Worm (Caenorhabditis elegans) whole organism, young adult: ENCODE results near the gene K11H3.8.

Experiments
- B0035.1 ChIP-seq: sonication (generic microtip); optimal IDR thresholded peaks from 2 replicates; lab custom pipeline; 2016; ENCODE audit warnings: missing genetic modification characterization, mild to moderate bottlenecking, missing compliant biosample characterization, missing genotype, missing genetic modification reagents
- B0261.1 ChIP-seq: sonication (generic microtip); optimal IDR thresholded peaks from 2 replicates; lab custom pipeline; 2016; ENCODE audit warnings: mild to moderate bottlenecking, missing genetic modification characterization, moderate library complexity, missing compliant biosample characterization
- C06A6.2 ChIP-seq: fragments of 200-800 bp; sonication (Bioruptor generic); conservative IDR thresholded peaks from 2 replicates; pipeline ENCODE4 v1.3.6; 2022; ENCODE audit warnings: missing genetic modification characterization, missing compliant biosample characterization
- C17E4.6 ChIP-seq: fragments of 200-800 bp; sonication (Bioruptor generic); IDR thresholded peaks from 2 replicates; pipeline ENCODE4 v1.3.6; 2022; ENCODE audit warnings: missing genetic modification reagents, missing genetic modification characterization, missing compliant biosample characterization
- F57A8.1 ChIP-seq: fragments of 200-800 bp; sonication (Bioruptor generic); optimal IDR thresholded peaks from 2 replicates; lab custom pipeline; 2018; ENCODE audit warnings: mild to moderate bottlenecking, missing genetic modification characterization, moderate library complexity, missing compliant biosample characterization
- T26A5.8 ChIP-seq: sonication (generic microtip); optimal IDR thresholded peaks from 2 replicates; lab custom pipeline; 2016; ENCODE audit warnings: missing genetic modification characterization, missing compliant biosample characterization
- Y79H2A.3 ChIP-seq: fragments of 200-800 bp; sonication (Bioruptor generic); conservative IDR thresholded peaks from 2 replicates; pipeline ENCODE4 v1.3.6; 2022; ENCODE audit warnings: missing genetic modification reagents, missing genetic modification characterization, missing compliant biosample characterization
- Y95B8A.8 ChIP-seq: fragments of 200-800 bp; sonication (Bioruptor generic); IDR thresholded peaks from 2 replicates; pipeline ENCODE4 v1.3.6; 2022; ENCODE audit warnings: missing genetic modification reagents, missing genetic modification characterization, missing compliant biosample characterization
- aptf-3 ChIP-seq: fragments of 200-800 bp; sonication (Bioruptor generic); IDR thresholded peaks from 2 replicates; pipeline ENCODE4 v1.3.6; 2022; ENCODE audit warnings: missing genetic modification characterization, missing compliant biosample characterization
- ccch-3 ChIP-seq: fragments of 200-800 bp; sonication (Bioruptor generic); optimal IDR thresholded peaks from 2 replicates; lab custom pipeline; 2018; ENCODE audit warnings: mild to moderate bottlenecking, missing genetic modification characterization, missing compliant biosample characterization
- cebp-1 ChIP-seq, 2 experiments: fragments of 200-800 bp in 1 of 2; sonication (Bioruptor generic) in 1 of 2; sonication (generic microtip) in 1 of 2; IDR thresholded peaks in 1 of 2; optimal IDR thresholded peaks in 1 of 2; 2 replicates each; pipeline versions ENCODE4 v1.3.6 to Lab custom; 2017 to 2022; ENCODE audit warnings: missing compliant biosample characterization in 2 of 2, missing genetic modification characterization in 2 of 2, mild to moderate bottlenecking in 1 of 2, missing genetic modification reagents in 1 of 2, moderate library complexity in 1 of 2
- ceh-79 ChIP-seq: sonication (generic microtip); optimal IDR thresholded peaks from 2 replicates; lab custom pipeline; 2017; ENCODE audit warnings: mild to moderate bottlenecking, missing genetic modification characterization, missing compliant biosample characterization
- ceh-91 ChIP-seq: fragments of 200-800 bp; sonication (Bioruptor generic); IDR thresholded peaks from 2 replicates; pipeline ENCODE4 v1.3.6; 2022; ENCODE audit warnings: missing genetic modification reagents, missing genetic modification characterization, missing compliant biosample characterization
- dpl-1 ChIP-seq: fragments of 150-350 bp; optimal IDR thresholded peaks from 2 replicates; lab custom pipeline; 2014; ENCODE audit warnings: missing biosample characterization, missing genetic modification reagents, missing genetic modification characterization
- egl-44 ChIP-seq: fragments of 200-800 bp; sonication (Bioruptor generic); IDR thresholded peaks from 2 replicates; pipeline ENCODE4 v1.3.6; 2022; ENCODE audit warnings: missing genetic modification reagents, missing genetic modification characterization, missing compliant biosample characterization
- ets-4 ChIP-seq: fragments of 200-800 bp; sonication (Bioruptor generic); optimal IDR thresholded peaks from 2 replicates; lab custom pipeline; 2018; ENCODE audit warnings: mild to moderate bottlenecking, missing genetic modification characterization, missing compliant biosample characterization
- hsf-1 ChIP-seq: fragments of 200-800 bp; sonication (Bioruptor generic); IDR thresholded peaks from 2 replicates; pipeline ENCODE4 v1.3.6; 2022; ENCODE audit warnings: missing genetic modification reagents, missing genetic modification characterization, missing compliant biosample characterization
- lag-1 ChIP-seq: fragments of 200-800 bp; sonication (Bioruptor generic); IDR thresholded peaks from 2 replicates; pipeline ENCODE4 v1.3.6; 2022; ENCODE audit warnings: missing genetic modification reagents, missing genetic modification characterization, missing compliant biosample characterization
- let-607 ChIP-seq, 2 experiments: fragments of 200-800 bp in 1 of 2; sonication (Bioruptor generic) in 1 of 2; sonication (generic microtip) in 1 of 2; optimal IDR thresholded peaks; 2 replicates each; lab custom pipeline; 2016 to 2018; ENCODE audit warnings: mild to moderate bottlenecking in 2 of 2, missing compliant biosample characterization in 2 of 2, missing genetic modification characterization in 2 of 2, moderate library complexity in 2 of 2, missing genotype in 1 of 2
- lin-26 ChIP-seq: fragments of 200-800 bp; sonication (Bioruptor generic); IDR thresholded peaks from 2 replicates; pipeline ENCODE4 v1.3.6; 2022; ENCODE audit warnings: missing genetic modification reagents, missing genetic modification characterization, missing compliant biosample characterization
- lin-40 ChIP-seq: sonication (generic microtip); optimal IDR thresholded peaks from 2 replicates; lab custom pipeline; 2016; ENCODE audit warnings: missing genetic modification characterization, mild to moderate bottlenecking, missing compliant biosample characterization, missing genotype, missing genetic modification reagents
- lsy-27 ChIP-seq: sonication (generic microtip); optimal IDR thresholded peaks from 2 replicates; lab custom pipeline; 2017; ENCODE audit warnings: missing genetic modification characterization, mild to moderate bottlenecking, missing compliant biosample characterization, antibody characterized with exemption, missing genotype, borderline replicate concordance; ENCODE audit not compliant: insufficient read depth
- mel-28 ChIP-seq: sonication (generic microtip); optimal IDR thresholded peaks from 2 replicates; lab custom pipeline; 2016; ENCODE audit warnings: borderline replicate concordance, mild to moderate bottlenecking, missing genetic modification characterization, missing compliant biosample characterization
- mes-4 ChIP-seq: sonication (generic microtip); optimal IDR thresholded peaks from 2 replicates; lab custom pipeline; 2016; ENCODE audit warnings: missing genotype, missing genetic modification characterization, missing compliant biosample characterization
- nfya-2 ChIP-seq: fragments of 200-800 bp; sonication (Bioruptor generic); IDR thresholded peaks from 2 replicates; pipeline ENCODE4 v1.3.6; 2022; ENCODE audit warnings: missing genetic modification reagents, missing genetic modification characterization, missing compliant biosample characterization
- nhr-27 ChIP-seq: fragments of 200-800 bp; sonication (Bioruptor generic); optimal IDR thresholded peaks from 2 replicates; lab custom pipeline; 2018; ENCODE audit warnings: mild to moderate bottlenecking, missing genetic modification characterization, moderate library complexity, missing compliant biosample characterization
- nhr-80 ChIP-seq: sonication (generic microtip); optimal IDR thresholded peaks from 2 replicates; lab custom pipeline; 2016; ENCODE audit warnings: missing genetic modification characterization, missing compliant biosample characterization
- nhr-90 ChIP-seq: sonication (generic microtip); optimal IDR thresholded peaks from 2 replicates; lab custom pipeline; 2016; ENCODE audit warnings: missing genotype, mild to moderate bottlenecking, missing genetic modification characterization, missing compliant biosample characterization
- rpc-1 ChIP-seq, 2 experiments: fragments of 150-350 bp in 1 of 2; sonication (generic microtip) in 1 of 2; optimal IDR thresholded peaks; 2 replicates each; lab custom pipeline; 2014 to 2018; ENCODE audit warnings: missing biosample characterization in 1 of 2, missing genetic modification characterization in 1 of 2, missing genetic modification reagents in 1 of 2, missing genotype in 1 of 2
- sea-2 ChIP-seq: fragments of 200-800 bp; sonication (Bioruptor generic); IDR thresholded peaks from 2 replicates; pipeline ENCODE4 v1.3.6; 2022; ENCODE audit warnings: missing genetic modification characterization, missing compliant biosample characterization
- snpc-4 ChIP-seq, 5 experiments: fragments of 150-350 bp in 1 of 5; sonication (generic microtip) in 4 of 5; optimal IDR thresholded peaks; 2 replicates each; lab custom pipeline; 2014 to 2018; ENCODE audit warnings: missing genetic modification characterization in 5 of 5, missing biosample characterization in 3 of 5, antibody characterized with exemption in 2 of 5, mild to moderate bottlenecking in 2 of 5, missing compliant biosample characterization in 2 of 5, missing genotype in 2 of 5, moderate library complexity in 2 of 5, missing genetic modification reagents in 1 of 5
- somi-1 ChIP-seq: fragments of 200-800 bp; sonication (Bioruptor generic); optimal IDR thresholded peaks from 2 replicates; lab custom pipeline; 2018; ENCODE audit warnings: mild to moderate bottlenecking, missing genetic modification characterization, missing compliant biosample characterization
- tbx-9 ChIP-seq: sonication (generic microtip); optimal IDR thresholded peaks from 2 replicates; lab custom pipeline; 2016; ENCODE audit warnings: borderline replicate concordance, missing genetic modification characterization, inconsistent platforms, missing compliant biosample characterization
- ztf-18 ChIP-seq: sonication (generic microtip); optimal IDR thresholded peaks from 2 replicates; lab custom pipeline; 2016; ENCODE audit warnings: missing genotype, mild to moderate bottlenecking, missing genetic modification characterization, missing compliant biosample characterization
- ztf-26 ChIP-seq: sonication (generic microtip); optimal IDR thresholded peaks from 2 replicates; lab custom pipeline; 2017; ENCODE audit warnings: missing genetic modification characterization, missing compliant biosample characterization
- ztf-6 ChIP-seq: fragments of 200-800 bp; sonication (Bioruptor generic); IDR thresholded peaks from 2 replicates; pipeline ENCODE4 v1.3.6; 2022; ENCODE audit warnings: missing genetic modification reagents, missing genetic modification characterization, missing compliant biosample characterization

The K11H3.8 gene

ce11 chrIII:9834888-9835287, at the start of gene K11H3.8:
TSS of gene K11H3.8 (plus strand) at chrIII:9835188.
- no peak for TF ChIP-seq lin-26
- TF ChIP-seq somi-1 (GFP tag; lab: Kevin White, UChicago): no peak
- TF ChIP-seq T26A5.8 (tag; lab: Kevin White, UChicago): no peak
- no peak for TF ChIP-seq Y79H2A.3 (GFP tag; lab: Robert Waterston, UW)
- no peak for TF ChIP-seq Y95B8A.8 (GFP tag; lab: Robert Waterston, UW)

ce11 chrIII:9786776-9787175, 48.2 kb upstream of the K11H3.8 start:
- TF ChIP-seq lsy-27 (no peak), sea-2 (GFP tag; lab: Robert Waterston, UW) (no peak), ceh-79 (no peak), let-607 (tag; optimal IDR thresholded peaks at IDR 0.05; lab: Kevin White, UChicago) (peak; percentile 97 to 98), hsf-1 (GFP tag; lab: Robert Waterston, UW) (no peak), lag-1 (GFP tag; lab: Robert Waterston, UW) (no peak), dpl-1 (no peak), rpc-1 (optimal IDR thresholded peaks at IDR 0.05; lab: Kevin White, UChicago) (no peak), rpc-1 (tag; optimal IDR thresholded peaks at IDR 0.05; lab: Kevin White, UChicago) (no peak), ccch-3 (GFP tag; lab: Kevin White, UChicago) (no peak), nhr-80 (tag; lab: Kevin White, UChicago) (peak; percentile 93)

ce11 chrIII:9789083-9789482, 45.9 kb upstream of the K11H3.8 start:
- TF ChIP-seq let-607 (tag; optimal IDR thresholded peaks at IDR 0.05; lab: Kevin White, UChicago) (no peak), egl-44 (GFP tag; lab: Robert Waterston, UW) (no peak), nfya-2 (GFP tag; lab: Robert Waterston, UW) (no peak), snpc-4 (GFP tag; optimal IDR thresholded peaks at IDR 0.05; lab: Kevin White, UChicago) (no peak), snpc-4 (tag; optimal IDR thresholded peaks at IDR 0.05; lab: Kevin White, UChicago) (no peak), lin-40 (no peak), B0261.1 (tag; lab: Kevin White, UChicago) (no peak), ztf-26 (tag; lab: Kevin White, UChicago) (no peak), aptf-3 (GFP tag; lab: Robert Waterston, UW) (no peak), ztf-18 (tag; lab: Kevin White, UChicago) (no peak), tbx-9 (no peak), F57A8.1 (GFP tag; lab: Kevin White, UChicago) (no peak), ets-4 (GFP tag; lab: Kevin White, UChicago) (no peak), C06A6.2 (GFP tag; lab: Robert Waterston, UW) (no peak), nhr-90 (no peak), somi-1 (GFP tag; lab: Kevin White, UChicago) (no peak), mes-4 (tag; lab: Kevin White, UChicago) (no peak), ceh-91 (GFP tag; lab: Robert Waterston, UW) (no peak), mel-28 (no peak), ztf-6 (no peak)
- TF ChIP-seq, all 124 proteins: peak for 0

- TF ChIP-seq nhr-27 (no peak), ztf-26 (tag; lab: Kevin White, UChicago) (no peak), hsf-1 (GFP tag; lab: Robert Waterston, UW) (no peak), aptf-3 (GFP tag; lab: Robert Waterston, UW) (no peak), B0035.1 (no peak), ets-4 (GFP tag; lab: Kevin White, UChicago) (no peak), Y95B8A.8 (GFP tag; lab: Robert Waterston, UW) (no peak), sea-2 (GFP tag; lab: Robert Waterston, UW) (no peak), C17E4.6 (no peak), cebp-1 (GFP tag; IDR thresholded peaks at IDR 0.05; lab: Robert Waterston, UW) (no peak), cebp-1 (tag; optimal IDR thresholded peaks at IDR 0.05; lab: Kevin White, UChicago) (no peak)
Observed at ce11 chrIII:9789607-9790073, 45.3 kb upstream of the K11H3.8 start, which contains the start of gene R10E11.5. TSS of gene R10E11.5 (minus strand) at chrIII:9789657.
